Fruit fly (Drosophila melanogaster) whole organism, wandering third instar larva: Measurements from ENCODE around the gene CG17196.
A peak's percentile ranks its signal among the peaks of the same experiment; 100 is the strongest.

Source experiments
- Abd-B ChIP-seq: fragments of >200 bp; optimal IDR thresholded peaks from 2 replicates; lab custom pipeline; 2017; ENCODE audit warnings: missing biosample characterization, missing genetic modification characterization
- CG32264 ChIP-seq: fragments of 200-800 bp; sonication (Bioruptor generic); optimal IDR thresholded peaks from 2 replicates; lab custom pipeline; 2016; ENCODE audit warnings: missing biosample characterization, missing genetic modification characterization
- CG9705 ChIP-seq: fragments of 200-800 bp; sonication (Bioruptor generic); optimal IDR thresholded peaks from 2 replicates; lab custom pipeline; 2018; ENCODE audit warnings: missing biosample characterization, mild to moderate bottlenecking, missing genetic modification characterization
- CrebA ChIP-seq: fragments of 200-800 bp; sonication (Bioruptor generic); optimal IDR thresholded peaks from 2 replicates; lab custom pipeline; 2016; ENCODE audit warnings: missing biosample characterization, mild to moderate bottlenecking, missing genetic modification characterization, borderline replicate concordance
- Dfd ChIP-seq: fragments of >200 bp; optimal IDR thresholded peaks from 2 replicates; lab custom pipeline; 2017; ENCODE audit warnings: missing biosample characterization, missing genetic modification characterization
- Dif ChIP-seq: fragments of 200-275, 200-300 bp; sonication (Bioruptor generic); optimal IDR thresholded peaks from 2 replicates; lab custom pipeline; 2018; ENCODE audit warnings: missing biosample characterization, missing genetic modification characterization; ENCODE audit not compliant: partially characterized antibody
- GATAd ChIP-seq: sonication (Bioruptor generic); optimal IDR thresholded peaks from 2 replicates; lab custom pipeline; 2016; ENCODE audit warnings: missing biosample characterization, missing genetic modification characterization
- HLH106 ChIP-seq: fragments of 200-800 bp; optimal IDR thresholded peaks from 3 replicates; lab custom pipeline; 2019; ENCODE audit warnings: missing biosample characterization, mild to moderate bottlenecking, missing genetic modification characterization, moderate library complexity
- Hnf4 ChIP-seq: fragments of 200-800 bp; sonication (Bioruptor generic); optimal IDR thresholded peaks from 2 replicates; lab custom pipeline; 2016; ENCODE audit warnings: missing biosample characterization, mild to moderate bottlenecking, missing genetic modification characterization
- Hr78 ChIP-seq: fragments of >200 bp; optimal IDR thresholded peaks from 2 replicates; lab custom pipeline; 2017; ENCODE audit warnings: missing biosample characterization, missing genetic modification characterization
- Hr83 ChIP-seq: fragments of 200-300 bp; sonication (Bioruptor generic); optimal IDR thresholded peaks from 2 replicates; lab custom pipeline; 2016; ENCODE audit warnings: missing biosample characterization, mild to moderate bottlenecking, missing genetic modification characterization, moderate library complexity; ENCODE audit not compliant: poor library complexity, severe bottlenecking
- Jra ChIP-seq: sonication (Bioruptor generic); optimal IDR thresholded peaks from 2 replicates; lab custom pipeline; 2016; ENCODE audit warnings: missing biosample characterization, missing genetic modification characterization
- Mio ChIP-seq: sonication (Bioruptor generic); optimal IDR thresholded peaks from 2 replicates; lab custom pipeline; 2016; ENCODE audit warnings: missing biosample characterization, missing genetic modification characterization
- Myc ChIP-seq: fragments of >200 bp; optimal IDR thresholded peaks from 2 replicates; lab custom pipeline; 2017
- N ChIP-seq: fragments of >200 bp; optimal IDR thresholded peaks from 2 replicates; lab custom pipeline; 2018; ENCODE audit warnings: missing biosample characterization, missing external identifiers, missing genetic modification characterization
- OdsH ChIP-seq: fragments of 200-800 bp; sonication (Bioruptor generic); optimal IDR thresholded peaks from 2 replicates; lab custom pipeline; 2016; ENCODE audit warnings: missing biosample characterization, mild to moderate bottlenecking, missing genetic modification characterization
- Rel ChIP-seq, 2 experiments: fragments of 200-800 bp; sonication (Bioruptor generic) in 1 of 2; optimal IDR thresholded peaks; 2 replicates in 1 of 2; 3 replicates in 1 of 2; lab custom pipeline; 2016 to 2019; ENCODE audit warnings: mild to moderate bottlenecking in 2 of 2, missing biosample characterization in 2 of 2, missing genetic modification characterization in 2 of 2, moderate library complexity in 1 of 2
- Sp1 ChIP-seq: fragments of 200-800 bp; sonication (Bioruptor generic); optimal IDR thresholded peaks from 3 replicates; lab custom pipeline; 2019; ENCODE audit warnings: missing biosample characterization, mild to moderate bottlenecking, missing genetic modification characterization, moderate library complexity
- Vsx2 ChIP-seq: fragments of 200-300, 225-300 bp; sonication (Bioruptor generic); optimal IDR thresholded peaks from 2 replicates; lab custom pipeline; 2018; ENCODE audit warnings: missing biosample characterization, missing genetic modification characterization; ENCODE audit not compliant: partially characterized antibody
- br ChIP-seq: fragments of 200-800 bp; sonication (Bioruptor generic); optimal IDR thresholded peaks from 2 replicates; lab custom pipeline; 2016; ENCODE audit warnings: missing biosample characterization, missing genetic modification characterization
- brk ChIP-seq: fragments of 200-800 bp; sonication (Bioruptor generic); optimal IDR thresholded peaks from 2 replicates; lab custom pipeline; 2016; ENCODE audit warnings: missing biosample characterization, mild to moderate bottlenecking, missing genetic modification characterization
- dl ChIP-seq, 2 experiments: fragments of 175-275, 200-275 bp in 1 of 2; fragments of 200-275 bp in 1 of 2; sonication (Bioruptor generic); optimal IDR thresholded peaks; lab custom pipeline; 2018; ENCODE audit warnings: mild to moderate bottlenecking in 2 of 2, missing biosample characterization in 2 of 2, missing genetic modification characterization in 2 of 2, moderate library complexity in 2 of 2; ENCODE audit not compliant: partially characterized antibody in 2 of 2, insufficient read depth in 1 of 2
- dmrt93B ChIP-seq: fragments of 200-800 bp; sonication (Bioruptor generic); optimal IDR thresholded peaks from 2 replicates; lab custom pipeline; 2018; ENCODE audit warnings: missing biosample characterization, mild to moderate bottlenecking, missing genetic modification characterization
- dsf ChIP-seq: sonication (Bioruptor generic); optimal IDR thresholded peaks from 2 replicates; lab custom pipeline; 2016; ENCODE audit warnings: missing biosample characterization, missing genetic modification characterization, borderline replicate concordance
- ey ChIP-seq: fragments of 200-800 bp; sonication (Bioruptor generic); optimal IDR thresholded peaks from 2 replicates; lab custom pipeline; 2016; ENCODE audit warnings: missing biosample characterization, missing genetic modification characterization
- foxo ChIP-seq, 2 experiments: fragments of 200-800 bp; sonication (Bioruptor generic); optimal IDR thresholded peaks; 2 replicates in 1 of 2; 3 replicates in 1 of 2; lab custom pipeline; 2016 to 2017; ENCODE audit warnings: missing biosample characterization in 2 of 2, missing genetic modification characterization in 2 of 2
- fru ChIP-seq: fragments of 200-800 bp; sonication (Bioruptor generic); optimal IDR thresholded peaks from 3 replicates; lab custom pipeline; 2016; ENCODE audit warnings: missing biosample characterization, mild to moderate bottlenecking, missing genetic modification characterization
- h ChIP-seq: fragments of 200-800 bp; sonication (Bioruptor generic); optimal IDR thresholded peaks from 3 replicates; lab custom pipeline; 2016; ENCODE audit warnings: missing biosample characterization, mild to moderate bottlenecking, missing genetic modification characterization
- jim ChIP-seq: fragments of 175-275, 200-325 bp; sonication (Bioruptor generic); optimal IDR thresholded peaks from 2 replicates; lab custom pipeline; 2016; ENCODE audit warnings: missing biosample characterization, mild to moderate bottlenecking, missing genetic modification characterization
- lola ChIP-seq: fragments of >200 bp; optimal IDR thresholded peaks from 2 replicates; lab custom pipeline; 2017; ENCODE audit warnings: missing biosample characterization, missing genetic modification characterization
- pan ChIP-seq: fragments of >200 bp; optimal IDR thresholded peaks from 2 replicates; lab custom pipeline; 2017
- psq ChIP-seq: fragments of 200-800 bp; sonication (Bioruptor generic); optimal IDR thresholded peaks from 3 replicates; lab custom pipeline; 2017; ENCODE audit warnings: missing biosample characterization, mild to moderate bottlenecking, missing genetic modification characterization, moderate library complexity
- rgr ChIP-seq: fragments of 200-800 bp; sonication (Bioruptor generic); optimal IDR thresholded peaks from 3 replicates; lab custom pipeline; 2016; ENCODE audit warnings: missing biosample characterization, mild to moderate bottlenecking, missing genetic modification characterization
- sage ChIP-seq: fragments of 200-800 bp; sonication (Bioruptor generic); optimal IDR thresholded peaks from 2 replicates; lab custom pipeline; 2016; ENCODE audit warnings: missing biosample characterization, mild to moderate bottlenecking, missing genetic modification characterization
- sv ChIP-seq: fragments of 200-800 bp; sonication (Bioruptor generic); optimal IDR thresholded peaks from 3 replicates; lab custom pipeline; 2016; ENCODE audit warnings: missing biosample characterization, missing genetic modification characterization
- tai ChIP-seq: sonication (Bioruptor generic); optimal IDR thresholded peaks from 2 replicates; lab custom pipeline; 2016; ENCODE audit warnings: missing biosample characterization, missing genetic modification characterization
- usp ChIP-seq: fragments of >200 bp; optimal IDR thresholded peaks from 2 replicates; lab custom pipeline; 2017; ENCODE audit warnings: missing biosample characterization, missing genetic modification characterization
- woc ChIP-seq: sonication (Bioruptor generic); optimal IDR thresholded peaks from 2 replicates; lab custom pipeline; 2016; ENCODE audit warnings: missing biosample characterization, mild to moderate bottlenecking, missing genetic modification characterization

The CG17196 gene

DNA sequence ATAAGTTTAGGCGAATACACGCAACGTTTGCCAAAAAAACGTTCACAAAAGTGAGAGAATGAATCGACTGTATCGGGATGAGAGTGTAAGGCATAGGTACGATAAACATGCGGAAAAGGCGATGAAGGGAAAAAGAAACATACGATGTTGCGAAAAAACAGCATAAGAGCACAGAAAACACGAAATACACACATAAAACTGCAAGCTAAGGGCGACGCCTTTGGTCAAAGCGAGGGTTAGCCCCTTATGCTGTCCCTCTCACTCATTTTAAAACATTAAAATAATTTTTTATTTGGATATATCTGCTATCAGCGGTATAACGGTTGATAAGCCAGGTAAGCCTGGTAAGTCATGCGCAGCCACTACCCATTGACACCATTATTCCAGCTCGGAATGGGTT is 36.3 kb downstream of the CG17196 start:
- peak; percentile 78 for TF ChIP-seq psq (GFP tag; lab: Kevin White, UChicago)
- TF ChIP-seq sv, result no peak

DNA sequence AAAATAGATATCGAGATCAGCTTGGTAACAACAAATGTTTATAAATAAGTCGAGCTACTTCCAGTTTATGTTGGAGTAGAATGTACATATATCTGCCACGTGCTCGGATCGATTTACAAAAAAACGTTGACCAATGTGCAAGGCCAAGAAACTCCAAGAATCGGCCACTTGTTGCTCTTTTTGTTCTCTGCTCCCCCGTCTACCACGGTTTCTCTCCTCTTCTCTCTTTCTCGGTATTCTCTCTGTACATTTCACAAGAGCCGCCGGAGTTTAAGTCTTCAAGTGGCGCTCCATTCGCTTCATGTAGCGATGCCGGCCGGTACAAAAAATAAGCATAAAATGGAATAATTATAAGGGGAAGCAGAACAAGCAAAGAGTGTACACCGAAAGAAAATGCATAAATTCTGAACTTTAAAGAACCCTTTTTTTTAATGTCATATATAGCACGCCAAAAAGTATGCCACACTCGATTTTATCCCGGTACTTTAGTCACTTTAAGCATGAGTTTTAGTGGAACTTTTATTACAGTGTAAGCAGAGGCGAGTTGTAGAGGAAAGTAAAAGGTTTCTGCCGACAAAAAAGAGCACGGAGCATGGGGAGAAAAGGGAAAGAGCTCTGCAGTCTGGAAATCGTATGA is 38.2 kb downstream of the CG17196 start:
- TF ChIP-seq Dif (GFP tag; lab: Kevin White, UChicago), result peak; percentile 71
- TF ChIP-seq foxo (GFP tag; optimal IDR thresholded peaks at IDR 0.05; lab: Kevin White, UChicago), result peak; percentile 95 to 99
- peak; percentile 99 for TF ChIP-seq ey (GFP tag; lab: Kevin White, UChicago)
- TF ChIP-seq CG32264 (GFP tag; lab: Kevin White, UChicago), result peak; percentile 97
- TF ChIP-seq Mio (GFP tag; lab: Kevin White, UChicago), result peak; percentile 90
- peak; percentile 98 for TF ChIP-seq sage (GFP tag; lab: Kevin White, UChicago)
- TF ChIP-seq Hr78, result no peak
- peak; percentile 91 for TF ChIP-seq Rel (GFP tag; optimal IDR thresholded peaks at IDR 0.05; lab: Kevin White, UChicago)
- TF ChIP-seq Rel (tag; optimal IDR thresholded peaks at IDR 0.05; lab: Kevin White, UChicago), result peak; percentile 88
- TF ChIP-seq brk, result peak; percentile 97
- peak; percentile 96 for TF ChIP-seq CrebA (GFP tag; lab: Kevin White, UChicago)
- TF ChIP-seq tai (GFP tag; lab: Kevin White, UChicago), result peak; percentile 96
- peak; percentile 99 for TF ChIP-seq fru (GFP tag; lab: Kevin White, UChicago)
- peak; percentile 51 to 70 for TF ChIP-seq dl (GFP tag; optimal IDR thresholded peaks at IDR 0.05; lab: Kevin White, UChicago; ENCODE audit: insufficient read depth in 1 of 2, partially characterized antibody in 2 of 2)
- peak; percentile 97 for TF ChIP-seq CG9705 (GFP tag; lab: Kevin White, UChicago)
- peak; percentile 98 for TF ChIP-seq woc (GFP tag; lab: Kevin White, UChicago)
- no peak for TF ChIP-seq pan (lab: Kevin White, UChicago)
- TF ChIP-seq Vsx2 (GFP tag; lab: Kevin White, UChicago), result peak; percentile 55
- peak; percentile 48 for TF ChIP-seq Dfd (GFP tag; lab: Kevin White, UChicago)
- peak; percentile 99 for TF ChIP-seq HLH106
- no peak for TF ChIP-seq N (GFP tag; lab: Kevin White, UChicago)
- TF ChIP-seq h, result peak; percentile 99
- peak; percentile 99 for TF ChIP-seq br (GFP tag; lab: Kevin White, UChicago)
- TF ChIP-seq dmrt93B (GFP tag; lab: Kevin White, UChicago), result peak; percentile 96
- peak; percentile 88 for TF ChIP-seq GATAd (GFP tag; lab: Kevin White, UChicago)
- TF ChIP-seq OdsH (GFP tag; lab: Kevin White, UChicago), result peak; percentile 98
- no peak for TF ChIP-seq lola (GFP tag; lab: Kevin White, UChicago)
- peak; percentile 99 for TF ChIP-seq rgr
- TF ChIP-seq dsf (GFP tag; lab: Kevin White, UChicago), result peak; percentile 91
- TF ChIP-seq Jra (GFP tag; lab: Kevin White, UChicago), result peak; percentile 98
- peak; percentile 99 for TF ChIP-seq Sp1
- TF ChIP-seq jim (GFP tag; lab: Kevin White, UChicago), result no peak
- TF ChIP-seq Hr83 (GFP tag; lab: Kevin White, UChicago), result peak; percentile 93
- no peak for TF ChIP-seq Myc (lab: Kevin White, UChicago)
- TF ChIP-seq usp (GFP tag; lab: Kevin White, UChicago), result no peak
- TF ChIP-seq Abd-B (GFP tag; lab: Kevin White, UChicago), result no peak
- peak; percentile 99 for TF ChIP-seq psq (GFP tag; lab: Kevin White, UChicago)
- TF ChIP-seq Hnf4 (GFP tag; lab: Kevin White, UChicago), result peak; percentile 98
- TF ChIP-seq sv, result peak; percentile 87

DNA sequence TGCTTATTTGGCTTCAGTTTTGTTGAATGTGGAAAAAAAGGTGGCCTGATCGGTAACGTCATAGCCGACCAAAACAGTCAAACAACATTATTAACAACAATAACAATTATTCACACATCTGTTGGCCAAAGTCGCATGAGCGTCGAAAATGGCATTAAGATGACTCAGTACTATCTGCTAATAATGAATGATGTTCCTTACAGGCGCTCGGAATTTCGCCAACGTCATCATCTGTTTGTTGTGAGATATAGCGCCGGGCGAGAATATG is 40.3 kb downstream of the CG17196 start:
- TF ChIP-seq sage (GFP tag; lab: Kevin White, UChicago) (no peak), Hr83 (GFP tag; lab: Kevin White, UChicago) (no peak), Dfd (GFP tag; lab: Kevin White, UChicago) (no peak), br (GFP tag; lab: Kevin White, UChicago) (no peak), OdsH (GFP tag; lab: Kevin White, UChicago) (no peak), CG32264 (GFP tag; lab: Kevin White, UChicago) (no peak), Hnf4 (GFP tag; lab: Kevin White, UChicago) (no peak)
